Fruit fly (Drosophila melanogaster) whole organism, pupa: ENCODE measurements around the gene srw.

Experiments
- CG10348 ChIP-seq: fragments of 200-800 bp; sonication (Bioruptor generic); IDR thresholded peaks from 2 replicates; pipeline ENCODE4 v1.3.6; 2022; ENCODE audit warnings: missing biosample characterization, missing genetic modification characterization
- CG12605 ChIP-seq: fragments of 200-800 bp; sonication (Bioruptor generic); IDR thresholded peaks from 2 replicates; pipeline ENCODE4 v1.3.6; 2022; ENCODE audit warnings: missing biosample characterization, missing genetic modification characterization
- CG13204 ChIP-seq: fragments of 200-800 bp; sonication (Bioruptor generic); optimal IDR thresholded peaks from 2 replicates; lab custom pipeline; 2018; ENCODE audit warnings: missing biosample characterization, mild to moderate bottlenecking, missing genetic modification characterization, moderate library complexity
- CG14655 ChIP-seq: fragments of 200-800 bp; sonication (Bioruptor generic); optimal IDR thresholded peaks from 3 replicates; lab custom pipeline; 2017; ENCODE audit warnings: mild to moderate bottlenecking, missing biosample characterization, missing genetic modification reagents, missing genetic modification characterization
- CG15710 ChIP-seq: fragments of 200-800 bp; sonication (Bioruptor generic); optimal IDR thresholded peaks from 2 replicates; lab custom pipeline; 2018; ENCODE audit warnings: missing biosample characterization, mild to moderate bottlenecking, missing genetic modification characterization, moderate library complexity
- CG17806 ChIP-seq: fragments of 200-800 bp; sonication (Bioruptor generic); optimal IDR thresholded peaks from 2 replicates; lab custom pipeline; 2018; ENCODE audit warnings: missing biosample characterization, mild to moderate bottlenecking, missing genetic modification characterization, moderate library complexity
- CG32121 ChIP-seq: fragments of 200-800 bp; sonication (Bioruptor generic); IDR thresholded peaks from 2 replicates; pipeline ENCODE4 v1.3.6; 2022; ENCODE audit warnings: missing biosample characterization, missing genetic modification characterization
- CG34367 ChIP-seq: fragments of 200-800 bp; sonication (Bioruptor generic); optimal IDR thresholded peaks from 2 replicates; lab custom pipeline; 2018; ENCODE audit warnings: missing biosample characterization, mild to moderate bottlenecking, missing genetic modification characterization
- CG4496 ChIP-seq: fragments of 200-800 bp; sonication (Bioruptor generic); IDR thresholded peaks from 3 replicates; pipeline ENCODE4 v1.3.6; 2022; ENCODE audit warnings: missing biosample characterization, missing genetic modification characterization
- CG8159 ChIP-seq: fragments of 200-800 bp; sonication (Bioruptor generic); optimal IDR thresholded peaks from 3 replicates; lab custom pipeline; 2018; ENCODE audit warnings: missing biosample characterization, mild to moderate bottlenecking, missing genetic modification characterization, moderate library complexity
- CG8301 ChIP-seq: fragments of 200-800 bp; sonication (Bioruptor generic); optimal IDR thresholded peaks from 2 replicates; lab custom pipeline; 2018; ENCODE audit warnings: missing biosample characterization, mild to moderate bottlenecking, missing genetic modification characterization
- CG9948 ChIP-seq: fragments of 200-800 bp; sonication (Bioruptor generic); optimal IDR thresholded peaks from 2 replicates; lab custom pipeline; 2018; ENCODE audit warnings: missing biosample characterization, mild to moderate bottlenecking, missing genetic modification characterization, moderate library complexity
- D1 ChIP-seq: fragments of 200-800 bp; sonication (Bioruptor generic); optimal IDR thresholded peaks from 2 replicates; lab custom pipeline; 2018; ENCODE audit warnings: missing biosample characterization, mild to moderate bottlenecking, missing genetic modification characterization, moderate library complexity
- EcR ChIP-seq: fragments of 200-800 bp; sonication (Bioruptor generic); optimal IDR thresholded peaks from 3 replicates; lab custom pipeline; 2019; ENCODE audit warnings: missing biosample characterization, missing genetic modification characterization, mild to moderate bottlenecking, moderate library complexity, missing genetic modification reagents
- Ets98B ChIP-seq: fragments of 200-800 bp; sonication (Bioruptor generic); IDR thresholded peaks from 2 replicates; pipeline ENCODE4 v1.3.6; 2022; ENCODE audit warnings: missing biosample characterization, missing genetic modification characterization
- Pif1A ChIP-seq: fragments of 200-800 bp; sonication (Bioruptor generic); optimal IDR thresholded peaks from 3 replicates; lab custom pipeline; 2016; ENCODE audit warnings: missing biosample characterization, missing genetic modification characterization
- Pif1B ChIP-seq: fragments of 200-800 bp; sonication (Bioruptor generic); optimal IDR thresholded peaks from 3 replicates; lab custom pipeline; 2016; ENCODE audit warnings: missing biosample characterization, missing genetic modification characterization
- Snoo ChIP-seq: fragments of 200-800 bp; sonication (Bioruptor generic); optimal IDR thresholded peaks from 3 replicates; lab custom pipeline; 2017; ENCODE audit warnings: missing biosample characterization, mild to moderate bottlenecking, missing genetic modification characterization, inconsistent platforms
- fd96Ca ChIP-seq: fragments of 200-800 bp; sonication (Bioruptor generic); IDR thresholded peaks from 3 replicates; pipeline ENCODE4 v1.3.6; 2022; ENCODE audit warnings: missing biosample characterization, missing genetic modification characterization
- gl ChIP-seq: fragments of 200-800 bp; sonication (Bioruptor generic); optimal IDR thresholded peaks from 2 replicates; lab custom pipeline; 2018; ENCODE audit warnings: missing biosample characterization, mild to moderate bottlenecking, missing genetic modification characterization
- rn ChIP-seq: fragments of 200-800 bp; sonication (Bioruptor generic); IDR thresholded peaks from 2 replicates; pipeline ENCODE4 v1.3.6; 2022; ENCODE audit warnings: missing biosample characterization, missing genetic modification characterization

Gene srw

dm6 chr3L:4272167-4272773, 11.0 kb downstream of the srw start:
- peak; percentile 91 for TF ChIP-seq EcR (GFP tag; lab: Kevin White, UChicago)
- TF ChIP-seq D1 (tag; lab: Kevin White, UChicago): no peak
- TF ChIP-seq CG15710 (tag; lab: Kevin White, UChicago): no peak
- no peak for TF ChIP-seq CG14655 (GFP tag; lab: Kevin White, UChicago)
- no peak for TF ChIP-seq Pif1A (GFP tag; lab: Kevin White, UChicago)
- TF ChIP-seq CG32121 (GFP tag; lab: Robert Waterston, UW): no peak
- no peak for TF ChIP-seq CG8301

dm6 chr3L:4270949-4271827, 12.1 kb downstream of the srw start:
- TF ChIP-seq CG4496 (GFP tag; lab: Robert Waterston, UW) (0 out of 3 replicates have a peak, but pooled peaks have one; percentile 25), CG15710 (tag; lab: Kevin White, UChicago) (peak; percentile 6), CG12605 (GFP tag; lab: Robert Waterston, UW) (no peak), fd96Ca (GFP tag; lab: Robert Waterston, UW) (no peak), CG13204 (GFP tag; lab: Kevin White, UChicago) (no peak), CG34367 (no peak), CG8301 (peak; percentile 66), CG32121 (GFP tag; lab: Robert Waterston, UW) (no peak), EcR (GFP tag; lab: Kevin White, UChicago) (peak; percentile 51), CG14655 (GFP tag; lab: Kevin White, UChicago) (peak; percentile 83), rn (GFP tag; lab: Robert Waterston, UW) (no peak), CG10348 (GFP tag; lab: Robert Waterston, UW) (no peak), Snoo (tag; lab: Kevin White, UChicago) (no peak), CG9948 (tag; lab: Kevin White, UChicago) (peak; percentile 53), Pif1A (GFP tag; lab: Kevin White, UChicago) (no peak), Ets98B (GFP tag; lab: Robert Waterston, UW) (no peak), D1 (tag; lab: Kevin White, UChicago) (peak; percentile 8), Pif1B (GFP tag; lab: Kevin White, UChicago) (no peak), CG8159 (tag; lab: Kevin White, UChicago) (peak; percentile 33), CG17806 (tag; lab: Kevin White, UChicago) (peak; percentile 33), gl (tag; lab: Kevin White, UChicago) (no peak)

- peak; percentile 81 for TF ChIP-seq CG15710 (tag; lab: Kevin White, UChicago)
- TF ChIP-seq CG12605 (GFP tag; lab: Robert Waterston, UW): peak; percentile 78
- peak; percentile 57 for TF ChIP-seq CG34367
- peak; percentile 88 for TF ChIP-seq CG8301
- TF ChIP-seq rn (GFP tag; lab: Robert Waterston, UW): no peak
- no peak for TF ChIP-seq CG10348 (GFP tag; lab: Robert Waterston, UW)
- peak; percentile 67; the same call in 1 of the 3 replicates for TF ChIP-seq CG4496 (GFP tag; lab: Robert Waterston, UW)
- no peak for TF ChIP-seq EcR (GFP tag; lab: Kevin White, UChicago)
- no peak; the same call in 1 of the 2 replicates for TF ChIP-seq Ets98B (GFP tag; lab: Robert Waterston, UW)
- TF ChIP-seq Pif1B (GFP tag; lab: Kevin White, UChicago): peak; percentile 75
- peak; percentile 76 for TF ChIP-seq CG17806 (tag; lab: Kevin White, UChicago)
- peak; percentile 63 for TF ChIP-seq CG32121 (GFP tag; lab: Robert Waterston, UW)
- TF ChIP-seq D1 (tag; lab: Kevin White, UChicago): peak; percentile 66
- peak; percentile 52 for TF ChIP-seq gl (tag; lab: Kevin White, UChicago)
- peak; percentile 66 for TF ChIP-seq Pif1A (GFP tag; lab: Kevin White, UChicago)
- TF ChIP-seq CG13204 (GFP tag; lab: Kevin White, UChicago): no peak
- TF ChIP-seq CG14655 (GFP tag; lab: Kevin White, UChicago): peak; percentile 82
- peak; percentile 81 for TF ChIP-seq CG8159 (tag; lab: Kevin White, UChicago)
- TF ChIP-seq Snoo (tag; lab: Kevin White, UChicago): peak; percentile 76
- TF ChIP-seq CG9948 (tag; lab: Kevin White, UChicago): peak; percentile 81
- TF ChIP-seq fd96Ca (GFP tag; lab: Robert Waterston, UW): 0 out of 3 replicates have a peak, but pooled peaks have one; percentile 24
These were observed 13.4 kb downstream of the srw start for dm6 chr3L:4269920-4270319.

dm6 chr3L:4269208-4269607, 14.1 kb downstream of the srw start:
- TF ChIP-seq D1 (tag; lab: Kevin White, UChicago) (no peak), CG10348 (GFP tag; lab: Robert Waterston, UW) (no peak), CG14655 (GFP tag; lab: Kevin White, UChicago) (no peak), CG15710 (tag; lab: Kevin White, UChicago) (no peak)

- TF ChIP-seq D1 (tag; lab: Kevin White, UChicago) (no peak), Pif1A (GFP tag; lab: Kevin White, UChicago) (no peak), CG8301 (no peak), Pif1B (GFP tag; lab: Kevin White, UChicago) (no peak), CG9948 (tag; lab: Kevin White, UChicago) (no peak), CG8159 (tag; lab: Kevin White, UChicago) (no peak), CG4496 (GFP tag; lab: Robert Waterston, UW) (no peak), CG12605 (GFP tag; lab: Robert Waterston, UW) (no peak), rn (GFP tag; lab: Robert Waterston, UW) (no peak), CG32121 (GFP tag; lab: Robert Waterston, UW) (no peak), CG17806 (tag; lab: Kevin White, UChicago) (no peak), CG15710 (tag; lab: Kevin White, UChicago) (no peak), CG10348 (GFP tag; lab: Robert Waterston, UW) (no peak), CG34367 (no peak), fd96Ca (GFP tag; lab: Robert Waterston, UW) (no peak), CG14655 (GFP tag; lab: Kevin White, UChicago) (no peak), Snoo (tag; lab: Kevin White, UChicago) (no peak), EcR (GFP tag; lab: Kevin White, UChicago) (no peak), Ets98B (GFP tag; lab: Robert Waterston, UW) (no peak), gl (tag; lab: Kevin White, UChicago) (no peak)
These were observed 15.9 kb downstream of the srw start, which contains the start of gene CG33764 for dm6 chr3L:4267403-4267802. Gene CG33764, minus strand, starts transcription at chr3L:4267503.
